Worm (Caenorhabditis elegans) whole organism, late embryonic: ENCODE results near the gene Y39F10C.3.

ENCODE experiments used
- F13H6.1 ChIP-seq: sonication (generic microtip); optimal IDR thresholded peaks from 2 replicates; lab custom pipeline; 2016; ENCODE audit warnings: missing genetic modification characterization, missing compliant biosample characterization
- K09A11.1 ChIP-seq: sonication (generic microtip); optimal IDR thresholded peaks from 2 replicates; lab custom pipeline; 2017; ENCODE audit warnings: antibody characterized with exemption, mild to moderate bottlenecking, missing genetic modification characterization, missing compliant biosample characterization; ENCODE audit not compliant: insufficient read depth
- T23F11.4 ChIP-seq: fragments of 200-800 bp; sonication (Bioruptor generic); optimal IDR thresholded peaks from 2 replicates; lab custom pipeline; 2018; ENCODE audit warnings: mild to moderate bottlenecking, missing genetic modification characterization, missing compliant biosample characterization
- ahr-1 ChIP-seq: sonication (generic microtip); optimal IDR thresholded peaks from 2 replicates; lab custom pipeline; 2016; ENCODE audit warnings: missing genetic modification characterization, missing compliant biosample characterization
- ama-1 ChIP-seq: fragments of 150-350 bp; optimal IDR thresholded peaks from 2 replicates; lab custom pipeline; 2014
- ceh-14 ChIP-seq: sonication (generic microtip); optimal IDR thresholded peaks from 2 replicates; lab custom pipeline; 2016; ENCODE audit warnings: missing genotype, missing genetic modification characterization, missing compliant biosample characterization
- ceh-18 ChIP-seq: sonication (generic microtip); optimal IDR thresholded peaks from 2 replicates; lab custom pipeline; 2016; ENCODE audit warnings: missing genetic modification characterization, missing compliant biosample characterization
- ceh-22 ChIP-seq: sonication (generic microtip); optimal IDR thresholded peaks from 2 replicates; lab custom pipeline; 2017; ENCODE audit warnings: missing biosample characterization, missing genetic modification characterization
- ceh-31 ChIP-seq: sonication (generic microtip); optimal IDR thresholded peaks from 2 replicates; lab custom pipeline; 2016; ENCODE audit warnings: missing genetic modification characterization, missing compliant biosample characterization
- ceh-34 ChIP-seq: sonication (generic microtip); optimal IDR thresholded peaks from 2 replicates; lab custom pipeline; 2016; ENCODE audit warnings: mild to moderate bottlenecking, missing genetic modification characterization, missing compliant biosample characterization
- ceh-45 ChIP-seq: fragments of 200-800 bp; sonication (Bioruptor generic); IDR thresholded peaks from 2 replicates; pipeline ENCODE4 v1.3.6; 2022; ENCODE audit warnings: missing genetic modification reagents, missing genetic modification characterization, missing compliant biosample characterization
- ceh-48 ChIP-seq: sonication (generic microtip); optimal IDR thresholded peaks from 2 replicates; lab custom pipeline; 2016; ENCODE audit warnings: missing genetic modification characterization, inconsistent platforms, missing compliant biosample characterization
- ceh-6 ChIP-seq: fragments of 200-800 bp; sonication (Bioruptor generic); optimal IDR thresholded peaks from 2 replicates; lab custom pipeline; 2018; ENCODE audit warnings: mild to moderate bottlenecking, missing genetic modification characterization, missing compliant biosample characterization
- che-1 ChIP-seq: sonication (generic microtip); optimal IDR thresholded peaks from 2 replicates; lab custom pipeline; 2016; ENCODE audit warnings: mild to moderate bottlenecking, missing genetic modification characterization, missing compliant biosample characterization
- dve-1 ChIP-seq: sonication (generic microtip); optimal IDR thresholded peaks from 2 replicates; lab custom pipeline; 2017; ENCODE audit warnings: antibody characterized with exemption, mild to moderate bottlenecking, missing genetic modification characterization, missing compliant biosample characterization
- elt-2 ChIP-seq: sonication (generic microtip); optimal IDR thresholded peaks from 2 replicates; lab custom pipeline; 2016; ENCODE audit warnings: missing genetic modification reagents, missing genetic modification characterization, missing compliant biosample characterization
- fkh-10 ChIP-seq: fragments of 150-350 bp; optimal IDR thresholded peaks from 2 replicates; lab custom pipeline; 2014; ENCODE audit warnings: missing biosample characterization, missing genetic modification reagents, missing genetic modification characterization
- fkh-6 ChIP-seq: sonication (generic microtip); optimal IDR thresholded peaks from 2 replicates; lab custom pipeline; 2016; ENCODE audit warnings: missing genetic modification characterization, missing compliant biosample characterization
- hlh-13 ChIP-seq: fragments of 200-800 bp; sonication (Bioruptor generic); optimal IDR thresholded peaks from 2 replicates; lab custom pipeline; 2018; ENCODE audit warnings: mild to moderate bottlenecking, missing genetic modification characterization, missing compliant biosample characterization
- hlh-30 ChIP-seq: sonication (generic microtip); optimal IDR thresholded peaks from 2 replicates; lab custom pipeline; 2017; ENCODE audit warnings: antibody characterized with exemption, missing genetic modification characterization, missing compliant biosample characterization; ENCODE audit not compliant: insufficient read depth
- hlh-8 ChIP-seq: sonication (generic microtip); optimal IDR thresholded peaks from 2 replicates; lab custom pipeline; 2016; ENCODE audit warnings: missing genotype, missing genetic modification characterization, missing compliant biosample characterization
- lim-6 ChIP-seq: sonication (generic microtip); optimal IDR thresholded peaks from 2 replicates; lab custom pipeline; 2016; ENCODE audit warnings: missing genetic modification characterization, missing compliant biosample characterization
- mec-3 ChIP-seq: sonication (generic microtip); optimal IDR thresholded peaks from 2 replicates; lab custom pipeline; 2016; ENCODE audit warnings: borderline replicate concordance, missing genetic modification characterization, missing compliant biosample characterization
- pag-3 ChIP-seq: sonication (generic microtip); optimal IDR thresholded peaks from 2 replicates; lab custom pipeline; 2016; ENCODE audit warnings: missing compliant biosample characterization, missing genetic modification characterization, borderline replicate concordance
- pat-9 ChIP-seq: fragments of 200-800 bp; sonication (Bioruptor generic); optimal IDR thresholded peaks from 2 replicates; lab custom pipeline; 2018; ENCODE audit warnings: mild to moderate bottlenecking, missing genetic modification characterization, moderate library complexity, missing compliant biosample characterization
- pax-1 ChIP-seq: fragments of 150-350 bp; optimal IDR thresholded peaks from 2 replicates; lab custom pipeline; 2014; ENCODE audit warnings: missing biosample characterization, missing genetic modification characterization
- pqm-1 ChIP-seq: sonication (generic microtip); optimal IDR thresholded peaks from 2 replicates; lab custom pipeline; 2016; ENCODE audit warnings: missing genetic modification characterization, missing compliant biosample characterization
- pros-1 ChIP-seq: fragments of 150-350 bp; optimal IDR thresholded peaks from 2 replicates; lab custom pipeline; 2014; ENCODE audit warnings: missing biosample characterization, missing genetic modification reagents, missing genetic modification characterization
- ref-2 ChIP-seq: sonication (generic microtip); optimal IDR thresholded peaks from 2 replicates; lab custom pipeline; 2016; ENCODE audit warnings: missing genetic modification characterization, missing compliant biosample characterization
- sdc-2 ChIP-seq: sonication (generic microtip); optimal IDR thresholded peaks from 2 replicates; lab custom pipeline; 2016; ENCODE audit warnings: missing genotype, missing genetic modification characterization, missing compliant biosample characterization
- tbx-2 ChIP-seq: sonication (generic microtip); optimal IDR thresholded peaks from 2 replicates; lab custom pipeline; 2016; ENCODE audit warnings: missing genetic modification characterization, missing compliant biosample characterization
- ttx-3 ChIP-seq: sonication (generic microtip); optimal IDR thresholded peaks from 2 replicates; lab custom pipeline; 2016; ENCODE audit warnings: missing genetic modification reagents, missing genetic modification characterization, missing compliant biosample characterization
- unc-3 ChIP-seq, 2 experiments: fragments of 200-800 bp in 1 of 2; sonication (Bioruptor generic) in 1 of 2; sonication (generic microtip) in 1 of 2; conservative IDR thresholded peaks in 1 of 2; optimal IDR thresholded peaks in 1 of 2; 2 replicates each; pipeline versions ENCODE4 v1.3.6 to Lab custom; 2016 to 2022; ENCODE audit warnings: missing compliant biosample characterization in 2 of 2, missing genetic modification characterization in 2 of 2, missing genetic modification reagents in 1 of 2
- unc-42 ChIP-seq: sonication (generic microtip); optimal IDR thresholded peaks from 2 replicates; lab custom pipeline; 2016; ENCODE audit warnings: missing genotype, missing genetic modification characterization, missing compliant biosample characterization
- unc-55 ChIP-seq: sonication (generic microtip); optimal IDR thresholded peaks from 2 replicates; lab custom pipeline; 2017; ENCODE audit warnings: missing biosample characterization, missing genetic modification reagents, missing genetic modification characterization
- unc-86 ChIP-seq: sonication (generic microtip); optimal IDR thresholded peaks from 2 replicates; lab custom pipeline; 2016; ENCODE audit warnings: missing genetic modification characterization, missing compliant biosample characterization
- ztf-16 ChIP-seq: sonication (generic microtip); optimal IDR thresholded peaks from 2 replicates; lab custom pipeline; 2017; ENCODE audit warnings: missing genetic modification characterization, missing compliant biosample characterization

Y39F10C.3 gene

DNA sequence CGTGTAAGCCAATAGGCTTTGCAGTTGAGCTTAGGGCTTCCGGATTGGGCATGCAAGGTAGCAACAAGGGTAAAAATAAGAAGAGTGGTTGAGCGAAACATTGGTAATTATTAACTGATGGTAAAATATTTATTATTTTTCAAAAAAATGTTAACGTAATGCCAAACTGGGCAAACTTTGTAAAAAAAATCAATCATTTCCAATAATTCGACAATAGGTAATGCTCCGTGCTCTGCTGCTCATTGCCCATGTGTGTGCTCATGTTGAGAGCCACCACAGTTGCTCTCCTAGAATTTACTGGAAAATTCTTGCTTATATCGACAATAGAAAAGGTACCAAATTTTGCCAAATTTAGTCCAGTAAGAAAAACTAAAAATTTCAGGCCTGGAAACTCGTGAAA is 6.4 kb downstream of the Y39F10C.3 start, which contains the start of the genes T02H6.10 and T02H6.8:
Gene T02H6.10, minus strand, starts transcription at position 101 of the 400 bp plus-strand sequence.
Gene T02H6.8, plus strand, starts transcription at position 221 of the 400 bp plus-strand sequence.
- TF ChIP-seq ahr-1 (no peak), ceh-22 (tag; lab: Kevin White, UChicago) (no peak), unc-55 (GFP tag; lab: Kevin White, UChicago) (no peak), hlh-30 (tag; lab: Kevin White, UChicago) (no peak), ztf-16 (tag; lab: Kevin White, UChicago) (no peak), ttx-3 (no peak), T23F11.4 (GFP tag; lab: Kevin White, UChicago) (no peak), unc-3 (GFP tag; conservative IDR thresholded peaks at IDR 0.05; lab: Robert Waterston, UW) (no peak), unc-3 (tag; optimal IDR thresholded peaks at IDR 0.05; lab: Kevin White, UChicago) (no peak), hlh-13 (no peak), K09A11.1 (tag; lab: Kevin White, UChicago) (no peak), pqm-1 (tag; lab: Kevin White, UChicago) (no peak), ceh-6 (GFP tag; lab: Kevin White, UChicago) (no peak)
- TF ChIP-seq, all 69 proteins: peak for 0

DNA sequence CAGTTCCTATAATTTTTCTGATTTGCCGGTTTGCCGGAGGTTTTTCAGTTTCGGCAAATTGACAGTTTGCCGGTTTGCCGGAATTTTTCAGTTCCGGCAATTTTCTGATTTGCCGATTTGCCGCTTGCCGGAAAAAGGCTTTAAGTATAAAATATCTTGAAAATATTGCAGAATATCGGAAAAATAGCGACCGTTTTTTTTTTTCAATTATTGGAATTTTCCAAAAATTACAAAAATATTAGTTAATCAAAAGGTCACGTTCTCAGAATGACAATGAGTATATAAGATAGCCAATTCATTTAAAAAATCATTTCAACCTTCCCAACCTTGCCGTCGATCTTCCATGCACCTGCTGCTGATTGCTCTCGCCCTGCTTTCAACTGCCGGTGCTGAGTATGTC is 8.1 kb downstream of the Y39F10C.3 start, which contains the start of gene T02H6.7:
Gene T02H6.7, plus strand, starts transcription at position 301 of the 400 bp plus-strand sequence.
- TF ChIP-seq tbx-2 (tag; lab: Kevin White, UChicago) (no peak), unc-42 (no peak), ceh-45 (GFP tag; lab: Robert Waterston, UW) (no peak)

DNA sequence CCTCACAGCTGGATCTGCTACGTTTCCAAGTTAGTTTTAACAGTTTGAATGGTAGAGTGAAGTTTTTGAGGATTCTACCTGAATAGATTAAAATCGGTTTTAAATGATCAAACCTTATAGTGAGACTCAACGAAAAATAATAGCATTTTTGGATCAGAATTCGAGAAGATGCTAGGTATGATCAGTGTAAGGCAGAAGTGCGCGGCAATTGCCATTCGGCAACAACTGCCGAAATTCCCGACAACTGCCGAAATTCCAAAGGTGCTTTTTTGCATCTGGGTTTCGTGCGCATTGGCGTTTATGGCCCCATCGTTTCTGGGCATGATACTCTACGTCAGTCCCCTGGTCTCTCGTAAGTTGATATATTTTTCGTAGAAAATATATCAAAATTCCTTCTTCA is 9.3 kb downstream of the Y39F10C.3 start, which contains the start of gene T02H6.6:
Gene T02H6.6, plus strand, starts transcription at position 301 of the 400 bp plus-strand sequence.
- TF ChIP-seq ceh-14 (no peak), fkh-6 (no peak), tbx-2 (tag; lab: Kevin White, UChicago) (no peak), mec-3 (no peak)

DNA sequence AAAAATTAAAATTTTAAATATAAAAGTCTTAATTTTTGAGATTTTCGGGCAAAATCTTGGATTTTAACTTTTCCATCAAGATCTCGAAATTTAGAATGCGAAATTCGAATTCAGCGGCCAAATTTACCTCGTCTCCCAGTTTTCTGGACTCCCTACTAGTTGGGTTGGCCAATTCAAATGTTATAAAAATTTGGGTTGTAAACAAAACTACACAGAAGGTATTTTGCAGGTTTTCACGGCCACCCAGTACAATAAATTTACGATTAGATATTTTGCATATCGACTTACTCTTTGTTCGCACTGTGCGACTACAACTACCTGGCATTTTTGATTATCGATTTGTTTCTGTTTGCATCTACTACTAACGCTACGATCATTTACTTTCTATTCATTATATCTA is 10.6 kb downstream of the Y39F10C.3 start, which contains the start of gene T02H6.5:
Gene T02H6.5, plus strand, starts transcription at position 301 of the 400 bp plus-strand sequence.
- TF ChIP-seq pros-1 (tag; lab: Kevin White, UChicago) (no peak), lim-6 (tag; lab: Kevin White, UChicago) (no peak), ceh-6 (GFP tag; lab: Kevin White, UChicago) (no peak), ceh-18 (tag; lab: Kevin White, UChicago) (no peak), pax-1 (tag; lab: Kevin White, UChicago) (no peak), ama-1 (lab: Kevin White, UChicago) (no peak), dve-1 (tag; lab: Kevin White, UChicago) (no peak)

DNA sequence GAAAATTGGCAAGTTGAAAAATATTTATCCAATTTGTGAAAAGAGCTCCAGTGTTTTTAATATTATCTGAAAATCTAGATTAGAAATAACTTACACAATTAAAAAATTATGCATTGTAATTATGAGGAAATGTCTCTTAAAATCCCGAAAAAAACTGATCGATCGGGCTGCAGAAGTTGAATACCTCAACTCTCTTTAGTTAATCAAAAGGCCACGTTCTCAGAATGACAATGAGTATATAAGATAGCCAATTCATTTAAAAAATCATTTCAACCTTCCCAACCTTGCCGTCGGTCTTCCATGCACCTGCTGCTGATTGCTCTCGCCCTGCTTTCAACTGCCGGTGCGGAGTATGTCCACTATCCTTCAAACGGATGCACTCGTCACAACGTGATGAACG is 15.5 kb downstream of the Y39F10C.3 start, which contains the start of gene T02H6.4:
Gene T02H6.4, plus strand, starts transcription at position 301 of the 400 bp plus-strand sequence.
- TF ChIP-seq ceh-22 (tag; lab: Kevin White, UChicago) (no peak), pat-9 (tag; lab: Kevin White, UChicago) (no peak), ceh-34 (tag; lab: Kevin White, UChicago) (no peak), sdc-2 (tag; lab: Kevin White, UChicago) (no peak), ceh-45 (GFP tag; lab: Robert Waterston, UW) (no peak), ref-2 (tag; lab: Kevin White, UChicago) (no peak), ceh-14 (no peak)

DNA sequence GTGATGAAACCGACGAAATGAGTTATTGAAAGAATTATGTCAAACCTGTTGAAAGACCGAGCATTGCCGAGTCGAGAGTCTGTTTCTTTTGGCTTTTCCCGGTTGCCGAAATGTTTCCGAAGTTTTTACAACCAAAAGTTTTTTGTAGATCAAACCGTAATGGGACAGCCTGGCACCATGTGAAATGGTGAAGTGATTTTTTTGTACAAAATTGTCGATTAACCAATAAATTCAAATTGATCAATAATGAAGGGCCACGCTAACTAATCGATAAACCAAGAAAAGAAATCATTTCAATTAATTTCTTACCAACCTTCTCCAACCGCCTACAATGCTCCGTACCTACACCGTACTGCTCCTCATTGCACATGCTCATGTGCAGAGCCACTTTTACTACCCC is 17.3 kb downstream of the Y39F10C.3 start, which contains the start of gene T02H6.3:
Gene T02H6.3, plus strand, starts transcription at position 301 of the 400 bp plus-strand sequence.
- TF ChIP-seq hlh-8 (tag; lab: Kevin White, UChicago) (no peak), F13H6.1 (tag; lab: Kevin White, UChicago) (no peak), elt-2 (tag; lab: Kevin White, UChicago) (no peak), pag-3 (tag; lab: Kevin White, UChicago) (no peak), che-1 (tag; lab: Kevin White, UChicago) (no peak), ceh-31 (tag; lab: Kevin White, UChicago) (no peak), hlh-30 (tag; lab: Kevin White, UChicago) (no peak), ceh-48 (tag; lab: Kevin White, UChicago) (no peak), unc-42 (no peak), unc-86 (no peak), fkh-10 (GFP tag; lab: Kevin White, UChicago) (no peak)
